Fruit fly (Drosophila melanogaster) whole organism, embryonic: Measurements from ENCODE around the gene gcm.

Source experiments
- Antp ChIP-seq: fragments of 200-800 bp; sonication (Bioruptor generic); optimal IDR thresholded peaks from 3 replicates; lab custom pipeline; 2016; ENCODE audit warnings: missing biosample characterization, missing genetic modification characterization
- Bgb ChIP-seq: fragments of 200-800 bp; sonication (Bioruptor generic); IDR thresholded peaks from 2 replicates; pipeline ENCODE4 v1.3.6; 2022; ENCODE audit warnings: missing biosample characterization, missing genetic modification characterization; ENCODE audit not compliant: partially characterized antibody
- CG11560 ChIP-seq: fragments of 200-800 bp; sonication (Bioruptor generic); IDR thresholded peaks from 3 replicates; pipeline ENCODE4 v1.3.6; 2022; ENCODE audit warnings: missing biosample characterization, missing genetic modification characterization
- CG12744 ChIP-seq: fragments of 200-800 bp; sonication (Bioruptor generic); optimal IDR thresholded peaks from 2 replicates; lab custom pipeline; 2016; ENCODE audit warnings: missing biosample characterization, missing genetic modification characterization
- CG13296 ChIP-seq: fragments of 200-800 bp; sonication (Bioruptor generic); optimal IDR thresholded peaks from 3 replicates; lab custom pipeline; 2018; ENCODE audit warnings: missing biosample characterization, mild to moderate bottlenecking, missing genetic modification characterization
- CG13894 ChIP-seq: fragments of 200-800 bp; sonication (Bioruptor generic); optimal IDR thresholded peaks from 3 replicates; lab custom pipeline; 2018; ENCODE audit warnings: missing biosample characterization, mild to moderate bottlenecking, missing genetic modification characterization, moderate library complexity
- CG17361 ChIP-seq: fragments of 200-800 bp; sonication (Bioruptor generic); IDR thresholded peaks from 3 replicates; pipeline ENCODE4 v1.3.6; 2022; ENCODE audit warnings: missing biosample characterization, missing genetic modification characterization
- CG17385 ChIP-seq: fragments of 200-800 bp; sonication (Bioruptor generic); optimal IDR thresholded peaks from 3 replicates; lab custom pipeline; 2018; ENCODE audit warnings: missing biosample characterization, mild to moderate bottlenecking, missing genetic modification characterization
- CG17829 ChIP-seq: fragments of 200-800 bp; optimal IDR thresholded peaks from 2 replicates; lab custom pipeline; 2019; ENCODE audit warnings: missing biosample characterization, mild to moderate bottlenecking, missing genetic modification characterization, moderate library complexity
- CG18476 ChIP-seq: fragments of 200-800 bp; sonication (Bioruptor generic); optimal IDR thresholded peaks from 2 replicates; lab custom pipeline; 2016; ENCODE audit warnings: missing biosample characterization, mild to moderate bottlenecking, missing genetic modification characterization
- CG2129 ChIP-seq: fragments of 200-800 bp; sonication (Bioruptor generic); IDR thresholded peaks from 2 replicates; pipeline ENCODE4 v1.3.6; 2022; ENCODE audit warnings: missing biosample characterization, missing genetic modification characterization; ENCODE audit not compliant: partially characterized antibody
- CG2202 ChIP-seq: fragments of 200-800 bp; sonication (Bioruptor generic); optimal IDR thresholded peaks from 2 replicates; lab custom pipeline; 2018; ENCODE audit warnings: missing biosample characterization, mild to moderate bottlenecking, missing genetic modification characterization
- CG2875 ChIP-seq: fragments of 200-800 bp; sonication (Bioruptor generic); optimal IDR thresholded peaks from 2 replicates; lab custom pipeline; 2017; ENCODE audit warnings: missing biosample characterization, mild to moderate bottlenecking, missing genetic modification characterization, missing genetic modification reagents
- CG3065 ChIP-seq: fragments of 200-800 bp; sonication (Bioruptor generic); optimal IDR thresholded peaks from 2 replicates; lab custom pipeline; 2016; ENCODE audit warnings: missing biosample characterization, missing genetic modification characterization
- CG32772 ChIP-seq: fragments of 200-800 bp; sonication (Bioruptor generic); IDR thresholded peaks from 2 replicates; pipeline ENCODE4 v1.3.6; 2022; ENCODE audit warnings: missing biosample characterization, missing genetic modification characterization
- CG43689 ChIP-seq: fragments of 200-800 bp; sonication (Bioruptor generic); IDR thresholded peaks from 2 replicates; pipeline ENCODE4 v1.3.6; 2022; ENCODE audit warnings: missing biosample characterization, missing genetic modification characterization
- CG6689 ChIP-seq: fragments of 200-800 bp; sonication (Bioruptor generic); IDR thresholded peaks from 2 replicates; pipeline ENCODE4 v1.3.6; 2022; ENCODE audit warnings: missing biosample characterization, missing genetic modification characterization
- CG7556 ChIP-seq: fragments of 200-800 bp; sonication (Bioruptor generic); optimal IDR thresholded peaks from 2 replicates; lab custom pipeline; 2017; ENCODE audit warnings: missing biosample characterization, mild to moderate bottlenecking, missing genetic modification characterization
- CG8281 ChIP-seq: fragments of 200-800 bp; sonication (Bioruptor generic); optimal IDR thresholded peaks from 2 replicates; lab custom pipeline; 2018; ENCODE audit warnings: missing biosample characterization, mild to moderate bottlenecking, missing genetic modification characterization, moderate library complexity
- CG8478 ChIP-seq: fragments of >200 bp; optimal IDR thresholded peaks from 2 replicates; lab custom pipeline; 2018
- CHES-1-like ChIP-seq: fragments of 200-800 bp; sonication (Bioruptor generic); optimal IDR thresholded peaks from 2 replicates; lab custom pipeline; 2016; ENCODE audit warnings: missing biosample characterization, missing genetic modification characterization
- Ets65A ChIP-seq: fragments of 200-800 bp; sonication (Bioruptor generic); peaks from one replicate; lab custom pipeline; 2016; ENCODE audit warnings: missing biosample characterization, missing genetic modification characterization
- H15 ChIP-seq: fragments of 200-800 bp; sonication (Bioruptor generic); IDR thresholded peaks from 3 replicates; pipeline ENCODE4 v1.3.6; 2022; ENCODE audit warnings: missing biosample characterization, missing genetic modification characterization
- HLH54F ChIP-seq: fragments of 200-800 bp; sonication (Bioruptor generic); optimal IDR thresholded peaks from 3 replicates; lab custom pipeline; 2016; ENCODE audit warnings: missing biosample characterization, missing genetic modification characterization
- HmgD ChIP-seq: fragments of 200-800 bp; sonication (Bioruptor generic); optimal IDR thresholded peaks from 3 replicates; lab custom pipeline; 2016; ENCODE audit warnings: missing biosample characterization, missing genetic modification characterization
- MBD-R2 ChIP-seq: fragments of 200-800 bp; sonication (Bioruptor generic); IDR thresholded peaks from 2 replicates; pipeline ENCODE4 v1.3.6; 2022; ENCODE audit warnings: missing biosample characterization, missing genetic modification characterization
- NK7.1 ChIP-seq: fragments of 200-800 bp; sonication (Bioruptor generic); optimal IDR thresholded peaks from 3 replicates; lab custom pipeline; 2016; ENCODE audit warnings: missing biosample characterization, missing genetic modification characterization
- NfI ChIP-seq: fragments of 200-800 bp; sonication (Bioruptor generic); optimal IDR thresholded peaks from 3 replicates; lab custom pipeline; 2018; ENCODE audit warnings: missing biosample characterization, mild to moderate bottlenecking, missing genetic modification characterization, moderate library complexity
- Rx ChIP-seq: fragments of 200-800 bp; sonication (Bioruptor generic); IDR thresholded peaks from 2 replicates; pipeline ENCODE4 v1.3.6; 2022; ENCODE audit warnings: missing biosample characterization, missing genetic modification characterization
- Usf ChIP-seq: fragments of 200-800 bp; sonication (Bioruptor generic); optimal IDR thresholded peaks from 2 replicates; lab custom pipeline; 2017; ENCODE audit warnings: missing genotype, missing biosample characterization, missing genetic modification characterization
- amos ChIP-seq: fragments of 200-800 bp; sonication (Bioruptor generic); IDR thresholded peaks from 2 replicates; pipeline ENCODE4 v1.3.6; 2022; ENCODE audit warnings: missing biosample characterization, missing genetic modification characterization; ENCODE audit not compliant: partially characterized antibody
- ash1 ChIP-seq: fragments of 200-800 bp; sonication (Bioruptor generic); optimal IDR thresholded peaks from 2 replicates; lab custom pipeline; 2018; ENCODE audit warnings: missing biosample characterization, mild to moderate bottlenecking, missing genetic modification characterization
- bab2 ChIP-seq: fragments of 200-800 bp; sonication (Bioruptor generic); optimal IDR thresholded peaks from 2 replicates; lab custom pipeline; 2016; ENCODE audit warnings: missing biosample characterization, missing genetic modification characterization
- bsh ChIP-seq, 2 experiments: fragments of 200-800 bp; sonication (Bioruptor generic); optimal IDR thresholded peaks; 2 replicates each; lab custom pipeline; 2017 to 2018; ENCODE audit warnings: mild to moderate bottlenecking in 2 of 2, missing biosample characterization in 2 of 2, missing genetic modification characterization in 2 of 2, moderate library complexity in 1 of 2
- dimm ChIP-seq: fragments of 200-800 bp; sonication (Bioruptor generic); IDR thresholded peaks from 2 replicates; pipeline ENCODE4 v1.3.6; 2022; ENCODE audit warnings: missing biosample characterization, missing genetic modification characterization
- dpn ChIP-seq, 2 experiments: fragments of 200-800 bp; sonication (Bioruptor generic); optimal IDR thresholded peaks; 3 replicates each; lab custom pipeline; 2016; ENCODE audit warnings: missing biosample characterization in 2 of 2, missing genetic modification characterization in 2 of 2
- ewg ChIP-seq: fragments of 200-800 bp; sonication (Bioruptor generic); optimal IDR thresholded peaks from 3 replicates; lab custom pipeline; 2017; ENCODE audit warnings: mild to moderate bottlenecking, missing biosample characterization, missing genetic modification reagents, missing genetic modification characterization
- gce ChIP-seq: fragments of 200-800 bp; sonication (Bioruptor generic); IDR thresholded peaks from 3 replicates; pipeline ENCODE4 v1.3.6; 2022; ENCODE audit warnings: missing biosample characterization, missing genetic modification characterization
- hb ChIP-seq: fragments of 200-800 bp; sonication (Bioruptor generic); IDR thresholded peaks from 3 replicates; pipeline ENCODE4 v1.3.6; 2022; ENCODE audit warnings: missing biosample characterization, missing genetic modification characterization; ENCODE audit not compliant: partially characterized antibody
- insv ChIP-seq, 2 experiments: fragments of 200-800 bp; sonication (Bioruptor generic); optimal IDR thresholded peaks; 3 replicates each; lab custom pipeline; 2016 to 2018; ENCODE audit warnings: missing biosample characterization in 2 of 2, missing genetic modification characterization in 2 of 2
- lov ChIP-seq, 2 experiments: fragments of 200-800 bp in 1 of 2; fragments of >200 bp in 1 of 2; sonication (Bioruptor generic) in 1 of 2; IDR thresholded peaks in 1 of 2; optimal IDR thresholded peaks in 1 of 2; 2 replicates in 1 of 2; 3 replicates in 1 of 2; pipeline versions ENCODE4 v1.3.6 to Lab custom; 2017 to 2022; ENCODE audit warnings: missing biosample characterization in 1 of 2, missing genetic modification characterization in 1 of 2
- p53 ChIP-seq: fragments of 200-800 bp; sonication (Bioruptor generic); optimal IDR thresholded peaks from 2 replicates; lab custom pipeline; 2016; ENCODE audit warnings: missing biosample characterization, missing genetic modification characterization
- psq ChIP-seq: fragments of 200-800 bp; sonication (Bioruptor generic); optimal IDR thresholded peaks from 2 replicates; lab custom pipeline; 2017; ENCODE audit warnings: missing biosample characterization, missing genetic modification characterization
- scrt ChIP-seq: fragments of 200-800 bp; sonication (Bioruptor generic); optimal IDR thresholded peaks from 2 replicates; lab custom pipeline; 2018; ENCODE audit warnings: missing biosample characterization, mild to moderate bottlenecking, missing genetic modification characterization, moderate library complexity
- sob ChIP-seq: fragments of 200-800 bp; sonication (Bioruptor generic); IDR thresholded peaks from 2 replicates; pipeline ENCODE4 v1.3.6; 2022; ENCODE audit warnings: missing biosample characterization, missing genetic modification characterization
- sqz ChIP-seq: fragments of 200-800 bp; sonication (Bioruptor generic); optimal IDR thresholded peaks from 3 replicates; lab custom pipeline; 2018; ENCODE audit warnings: missing biosample characterization, mild to moderate bottlenecking, missing genetic modification characterization
- stc ChIP-seq: fragments of 200-800 bp; sonication (Bioruptor generic); IDR thresholded peaks from 2 replicates; pipeline ENCODE4 v1.3.6; 2022; ENCODE audit warnings: missing biosample characterization, missing genetic modification characterization
- ttk ChIP-seq: fragments of 200-800 bp; sonication (Bioruptor generic); IDR thresholded peaks from 2 replicates; pipeline ENCODE4 v2.1.2; 2022; ENCODE audit warnings: missing biosample characterization, missing genetic modification characterization
- vvl ChIP-seq: fragments of 200-800 bp; sonication (Bioruptor generic); IDR thresholded peaks from 2 replicates; pipeline ENCODE4 v1.3.6; 2022; ENCODE audit warnings: missing biosample characterization, missing genetic modification characterization

Gene gcm

DNA sequence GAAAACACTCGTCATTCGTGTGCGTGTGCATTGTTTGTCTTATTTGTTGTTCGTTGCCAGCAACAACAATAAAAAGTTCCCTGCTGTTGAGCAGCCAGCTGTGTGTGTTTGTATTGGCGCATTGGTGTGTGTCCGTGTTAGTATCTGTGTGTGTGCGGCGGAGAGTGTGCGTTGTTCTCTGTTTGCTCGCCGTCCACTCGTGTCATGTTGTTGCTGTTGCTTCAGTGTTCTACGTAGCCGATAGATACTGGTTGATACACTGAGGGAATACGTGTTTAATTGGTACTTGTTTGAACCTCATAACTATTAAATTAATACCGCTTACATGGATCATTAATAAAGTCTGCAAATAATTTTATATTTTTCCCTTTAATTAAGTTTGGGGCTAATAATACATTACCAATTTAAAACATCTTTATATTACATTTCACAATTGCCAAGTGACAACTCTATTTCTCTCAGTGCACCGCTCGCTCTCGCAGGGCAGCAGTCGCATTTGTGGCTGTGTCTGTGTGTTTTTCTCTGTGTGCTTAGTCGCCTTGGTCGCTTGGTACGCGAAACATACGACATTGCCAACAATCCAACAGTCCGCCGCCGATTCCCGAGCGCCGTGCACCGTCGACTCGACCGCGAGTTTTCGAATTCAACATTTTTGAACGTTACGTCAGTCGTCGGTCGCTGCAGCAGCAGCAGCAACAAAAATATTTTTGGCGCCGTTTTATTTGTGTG is 13.0 kb downstream of the gcm start, which contains the start of gene brwl:
TSS of gene brwl (plus strand) at position 531 of the 729 bp plus-strand sequence.
- TF ChIP-seq gce (GFP tag; lab: Robert Waterston, UW) (peak; percentile 94), CG17829 (peak; percentile 99), dpn (GFP tag; optimal IDR thresholded peaks at IDR 0.05; lab: Kevin White, UChicago) (peak; percentile 99), stc (GFP tag; lab: Robert Waterston, UW) (peak; percentile 99), CG3065 (GFP tag; lab: Kevin White, UChicago) (peak; percentile 98), CG13894 (tag; lab: Kevin White, UChicago) (peak; percentile 97), insv (GFP tag; optimal IDR thresholded peaks at IDR 0.05; lab: Kevin White, UChicago) (peak; percentile 75 to 81), CHES-1-like (GFP tag; lab: Kevin White, UChicago) (peak; percentile 97), CG17385 (peak; percentile 96), Bgb (GFP tag; lab: Robert Waterston, UW) (peak; percentile 42), dimm (peak; percentile 94), Rx (GFP tag; lab: Robert Waterston, UW) (peak; percentile 97), ash1 (GFP tag; lab: Kevin White, UChicago) (peak; percentile 71), CG7556 (peak; percentile 99), CG43689 (GFP tag; lab: Robert Waterston, UW) (peak; percentile 93), Ets65A (GFP tag; lab: Kevin White, UChicago) (peak; percentile 100), ewg (GFP tag; lab: Kevin White, UChicago) (peak; percentile 97), bab2 (GFP tag; lab: Kevin White, UChicago) (peak; percentile 98), sqz (GFP tag; lab: Kevin White, UChicago) (peak; percentile 98), amos (GFP tag; lab: Robert Waterston, UW) (peak; percentile 27; the same call in 1 of the 2 replicates), CG32772 (GFP tag; lab: Robert Waterston, UW) (peak; percentile 98), sob (GFP tag; lab: Robert Waterston, UW) (peak; percentile 98), CG8478 (lab: Kevin White, UChicago) (peak; percentile 93), CG2875 (GFP tag; lab: Kevin White, UChicago) (peak; percentile 99), bsh (GFP tag; optimal IDR thresholded peaks at IDR 0.05; lab: Kevin White, UChicago) (peak; percentile 97 to 99), NK7.1 (peak; percentile 96), CG8281 (tag; lab: Kevin White, UChicago) (peak; percentile 94), CG2129 (GFP tag; lab: Robert Waterston, UW) (no peak), psq (GFP tag; lab: Kevin White, UChicago) (peak; percentile 93), H15 (GFP tag; lab: Robert Waterston, UW) (peak; percentile 98), ttk (GFP tag; lab: Robert Waterston, UW) (peak; percentile 98), hb (GFP tag; lab: Robert Waterston, UW) (no peak), NfI (GFP tag; lab: Kevin White, UChicago) (peak; percentile 98), CG2202 (tag; lab: Kevin White, UChicago) (peak; percentile 97), CG18476 (peak; percentile 98), HLH54F (GFP tag; lab: Kevin White, UChicago) (peak; percentile 97), HmgD (GFP tag; lab: Kevin White, UChicago) (peak; percentile 95), CG12744 (GFP tag; lab: Kevin White, UChicago) (peak; percentile 98), Usf (GFP tag; lab: Kevin White, UChicago) (peak; percentile 97), p53 (GFP tag; lab: Kevin White, UChicago) (peak; percentile 92), lov (optimal IDR thresholded peaks at IDR 0.05; lab: Kevin White, UChicago) (no peak), lov (GFP tag; IDR thresholded peaks at IDR 0.05; lab: Robert Waterston, UW) (peak; percentile 95), CG6689 (GFP tag; lab: Robert Waterston, UW) (peak; percentile 98), vvl (peak; percentile 99), MBD-R2 (GFP tag; lab: Robert Waterston, UW) (peak; percentile 97), CG11560 (peak; percentile 93), CG17361 (peak; percentile 99), scrt (GFP tag; lab: Kevin White, UChicago) (peak; percentile 98), CG13296 (GFP tag; lab: Kevin White, UChicago) (peak; percentile 99), Antp (GFP tag; lab: Kevin White, UChicago) (peak; percentile 97)
